Worm (Caenorhabditis elegans): ENCODE results near the gene vhp-1.

The vhp-1 gene

DNA sequence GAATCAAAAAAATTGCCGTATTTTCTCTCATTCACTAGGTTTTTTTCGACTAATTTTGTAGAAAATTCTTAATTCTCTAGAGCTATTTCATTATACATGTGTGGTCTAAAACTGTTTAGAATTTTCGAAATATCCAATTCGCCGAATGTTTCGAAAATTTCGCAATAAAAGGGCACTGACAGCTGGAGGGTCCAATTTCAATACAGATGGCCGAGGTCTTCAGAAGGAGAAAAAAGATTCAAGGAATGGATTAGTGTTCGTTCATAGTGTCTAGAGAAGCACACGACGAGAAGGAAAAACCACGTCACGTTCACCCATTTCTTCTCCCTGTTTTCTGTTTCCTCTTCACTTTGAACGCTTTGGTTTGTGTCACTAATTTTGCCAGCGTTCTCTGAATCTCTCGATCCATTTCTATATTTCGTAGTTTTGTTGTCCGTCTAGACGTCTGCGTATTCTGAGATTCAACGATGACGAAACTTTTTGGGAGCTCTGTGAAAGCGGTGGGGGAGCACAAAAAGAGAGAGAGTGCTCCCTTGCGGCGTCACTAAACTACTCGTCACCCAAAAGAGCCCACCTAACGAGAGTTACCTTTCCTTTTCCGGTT lies 3.0 kb downstream of the vhp-1 start:
- TF ChIP-seq hnd-1 (tag; optimal IDR thresholded peaks at IDR 0.05), result no peak
- TF ChIP-seq tbx-37 (GFP tag; conservative IDR thresholded peaks at IDR 0.05), result no peak
- no peak for TF ChIP-seq ama-1 (optimal IDR thresholded peaks at IDR 0.05)
- TF ChIP-seq B0310.2 (tag; optimal IDR thresholded peaks at IDR 0.05), result no peak
- no peak for TF ChIP-seq scrt-1 (GFP tag; IDR thresholded peaks at IDR 0.05)
- TF ChIP-seq ceh-13 (GFP tag; optimal IDR thresholded peaks at IDR 0.05), result no peak
- TF ChIP-seq hmbx-1 (tag; optimal IDR thresholded peaks at IDR 0.05), result no peak
- TF ChIP-seq tbx-11 (GFP tag; IDR thresholded peaks at IDR 0.05), result no peak
- TF ChIP-seq flt-1 (GFP tag; IDR thresholded peaks at IDR 0.05), result no peak
- TF ChIP-seq F13C5.2 (tag; optimal IDR thresholded peaks at IDR 0.05), result no peak

DNA sequence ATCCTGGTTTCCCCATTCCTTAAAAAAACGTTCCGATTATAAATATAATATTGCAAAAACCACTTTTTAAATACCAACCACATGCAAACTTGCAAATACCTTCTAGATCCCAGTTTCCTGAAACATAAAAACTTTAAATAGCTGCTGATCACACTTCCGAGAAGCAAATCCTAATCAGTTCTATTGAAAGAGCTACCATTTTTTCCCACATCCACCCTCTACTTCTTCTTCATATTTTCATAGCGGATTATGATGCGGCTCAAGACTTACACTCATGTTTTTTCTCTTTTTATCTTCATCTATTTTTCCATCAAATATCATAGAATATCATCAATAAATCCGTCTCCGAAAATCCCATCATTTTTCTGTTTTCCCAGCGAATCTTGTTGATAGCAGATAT lies 3.8 kb downstream of the vhp-1 start:
- TF ChIP-seq hmbx-1 (tag; optimal IDR thresholded peaks at IDR 0.05), result no peak

DNA sequence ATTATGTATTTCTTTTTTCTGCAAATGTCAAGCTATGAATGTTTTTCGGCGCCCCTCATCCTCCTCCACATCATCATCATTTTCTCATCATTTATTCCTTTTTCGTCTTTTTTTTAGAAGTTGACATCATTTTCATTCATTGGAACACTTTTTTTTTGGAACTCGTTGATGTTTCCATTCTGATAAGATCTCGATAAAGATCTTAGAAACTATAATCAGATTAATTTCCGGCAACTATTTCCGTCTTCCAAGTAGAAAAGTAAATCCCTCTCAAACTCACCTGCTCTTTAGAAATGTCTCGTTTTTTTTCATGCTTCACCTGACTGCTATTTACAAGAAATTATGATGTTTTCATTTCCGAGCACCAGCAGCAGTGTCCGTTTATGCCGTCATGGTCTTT lies 5.8 kb downstream of the vhp-1 start:
- TF ChIP-seq B0310.2 (tag; optimal IDR thresholded peaks at IDR 0.05) (no peak), ceh-13 (GFP tag; optimal IDR thresholded peaks at IDR 0.05) (no peak), hmg-4 (GFP tag; optimal IDR thresholded peaks at IDR 0.05) (no peak), aly-1 (tag; optimal IDR thresholded peaks at IDR 0.05) (no peak), flt-1 (GFP tag; IDR thresholded peaks at IDR 0.05) (no peak), pes-1 (GFP tag; IDR thresholded peaks at IDR 0.05) (no peak), ama-1 (optimal IDR thresholded peaks at IDR 0.05) (no peak)

DNA sequence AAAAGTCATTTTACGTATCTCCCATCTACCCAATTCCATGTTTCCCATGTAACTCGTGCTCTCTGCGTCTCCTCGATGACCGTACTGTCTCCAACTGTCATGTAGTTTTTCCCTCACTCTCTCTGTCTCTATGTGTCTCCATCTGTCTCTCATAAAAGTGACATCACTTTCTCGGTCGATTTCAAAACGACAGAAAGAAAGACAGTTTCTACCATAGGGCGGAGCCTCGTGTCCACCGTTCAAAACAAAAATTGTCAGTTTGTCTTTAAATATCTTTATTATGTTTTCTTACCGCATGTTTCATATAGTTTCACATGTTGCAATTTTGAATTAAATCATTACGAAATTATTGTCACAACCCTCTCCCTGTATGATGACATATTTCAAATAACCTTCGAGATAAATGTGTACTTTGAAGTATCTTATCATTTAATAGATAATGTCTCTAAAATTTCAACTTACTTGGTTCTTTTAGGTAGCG lies 7.2 kb downstream of the vhp-1 start:
- TF ChIP-seq tbx-37 (GFP tag; conservative IDR thresholded peaks at IDR 0.05) (no peak), F13C5.2 (tag; optimal IDR thresholded peaks at IDR 0.05) (peak; percentile 12)

DNA sequence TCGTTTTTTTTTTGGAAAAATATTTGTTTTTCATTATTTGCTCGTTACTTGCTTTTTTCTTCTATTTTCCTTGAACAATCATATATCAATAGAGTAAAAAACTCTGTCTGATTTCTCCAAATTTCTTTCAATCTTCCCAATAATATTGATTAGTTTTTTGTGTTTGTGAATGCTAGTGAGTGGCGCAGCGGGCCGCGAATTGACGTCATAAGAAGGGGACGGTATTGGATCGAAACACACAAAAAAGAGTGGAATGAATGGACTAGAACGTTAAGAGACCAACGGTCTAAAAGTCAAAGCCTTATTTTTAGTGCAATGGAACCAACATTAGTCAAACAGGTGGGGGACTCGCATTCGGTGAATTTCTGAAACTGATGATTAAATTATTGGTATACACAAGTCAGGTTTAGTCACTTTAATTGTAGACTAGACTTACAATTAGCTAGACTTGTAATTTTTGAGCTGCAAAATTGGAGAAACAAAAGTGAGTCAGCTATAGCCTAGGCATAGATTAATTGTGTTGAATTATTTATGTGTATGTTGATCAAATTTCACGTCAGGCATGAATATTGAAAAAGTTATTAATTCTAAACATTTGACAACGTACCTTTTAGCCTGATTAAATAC lies 8.7 kb downstream of the vhp-1 start:
- TF ChIP-seq tra-4 (tag; optimal IDR thresholded peaks at IDR 0.05), result no peak
- TF ChIP-seq F13C5.2 (tag; optimal IDR thresholded peaks at IDR 0.05), result no peak
- TF ChIP-seq tbx-37 (GFP tag; conservative IDR thresholded peaks at IDR 0.05), result no peak
- TF ChIP-seq hmbx-1 (tag; optimal IDR thresholded peaks at IDR 0.05), result no peak

DNA sequence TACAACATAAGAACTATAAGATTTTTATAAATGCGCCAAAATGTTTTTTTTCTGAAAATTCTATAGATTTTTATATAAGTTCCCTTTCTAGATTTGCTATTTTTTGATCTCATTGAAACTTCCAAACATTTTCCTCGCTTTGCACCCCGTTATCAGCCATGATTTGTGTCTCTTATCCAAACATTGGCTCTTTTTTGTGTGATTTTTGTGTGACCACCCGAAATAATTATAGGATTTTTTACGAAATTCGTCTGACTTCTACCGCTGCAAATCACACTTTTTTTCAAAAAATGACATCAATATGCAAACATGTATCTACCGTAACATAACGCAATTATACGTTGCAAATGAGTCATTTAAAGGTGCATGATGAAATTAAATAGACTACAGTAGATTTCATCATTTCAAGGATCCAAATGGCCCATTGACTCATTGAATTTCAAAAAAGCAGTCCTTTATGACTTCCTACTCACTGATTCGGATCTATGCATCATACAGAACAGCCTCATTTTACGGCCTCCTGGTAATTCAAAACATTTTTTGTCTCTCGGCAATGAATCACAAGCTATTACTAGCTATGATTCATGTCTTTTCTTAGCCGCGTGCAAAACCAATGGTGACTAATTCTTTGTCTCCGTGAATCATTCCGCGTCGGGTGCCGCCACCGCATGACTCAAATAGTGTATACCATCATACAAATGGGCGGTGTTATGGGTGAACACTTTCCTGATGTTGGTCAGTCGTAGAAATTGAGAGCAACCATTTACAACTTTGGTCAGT lies 9.5 kb downstream of the vhp-1 start:
- TF ChIP-seq hmg-4 (GFP tag; optimal IDR thresholded peaks at IDR 0.05), result no peak
- no peak for TF ChIP-seq hmbx-1 (tag; optimal IDR thresholded peaks at IDR 0.05)
- no peak for TF ChIP-seq pes-1 (GFP tag; IDR thresholded peaks at IDR 0.05)
- TF ChIP-seq ceh-36 (tag; optimal IDR thresholded peaks at IDR 0.05), result no peak
- no peak for TF ChIP-seq sea-1 (GFP tag; conservative IDR thresholded peaks at IDR 0.05)
- no peak for TF ChIP-seq B0310.2 (tag; optimal IDR thresholded peaks at IDR 0.05)
- TF ChIP-seq tra-4 (tag; optimal IDR thresholded peaks at IDR 0.05), result no peak

DNA sequence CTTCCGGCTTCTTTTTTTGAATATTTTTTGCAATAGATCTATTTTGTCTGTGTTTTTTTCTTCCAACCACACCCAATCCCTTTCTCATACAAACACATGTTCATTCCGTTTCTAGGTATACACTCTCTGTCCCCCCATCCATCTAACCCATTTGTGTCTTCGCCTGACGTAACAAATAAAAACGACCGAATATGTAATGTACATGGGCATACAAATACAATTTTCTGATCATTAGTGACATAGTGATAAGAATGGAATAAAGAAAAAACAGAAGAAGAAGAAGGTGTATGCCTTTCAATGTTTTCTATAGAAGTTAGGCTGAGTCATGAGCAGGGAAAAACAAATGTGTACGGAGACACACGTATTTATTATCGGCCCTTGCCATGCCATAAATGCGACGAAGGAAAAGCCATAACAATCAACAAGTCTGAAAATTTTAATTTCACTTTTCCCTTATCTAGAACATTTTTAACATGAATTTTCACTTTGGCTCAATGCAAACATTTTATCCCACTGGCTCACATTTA lies 10.7 kb downstream of the vhp-1 start:
- TF ChIP-seq tbx-37 (GFP tag; conservative IDR thresholded peaks at IDR 0.05), result no peak
- TF ChIP-seq scrt-1 (GFP tag; IDR thresholded peaks at IDR 0.05), result no peak
- TF ChIP-seq ceh-36 (tag; optimal IDR thresholded peaks at IDR 0.05), result no peak
- no peak for TF ChIP-seq tbx-11 (GFP tag; IDR thresholded peaks at IDR 0.05)
- no peak for TF ChIP-seq sea-1 (GFP tag; conservative IDR thresholded peaks at IDR 0.05)
- TF ChIP-seq hmg-4 (GFP tag; optimal IDR thresholded peaks at IDR 0.05), result no peak
- no peak for TF ChIP-seq hnd-1 (tag; optimal IDR thresholded peaks at IDR 0.05)
- TF ChIP-seq B0310.2 (tag; optimal IDR thresholded peaks at IDR 0.05), result no peak
- no peak for TF ChIP-seq flt-1 (GFP tag; IDR thresholded peaks at IDR 0.05)
- TF ChIP-seq hmbx-1 (tag; optimal IDR thresholded peaks at IDR 0.05), result no peak
- TF ChIP-seq pes-1 (GFP tag; IDR thresholded peaks at IDR 0.05), result no peak
- no peak for TF ChIP-seq ceh-13 (GFP tag; optimal IDR thresholded peaks at IDR 0.05)
- no peak for TF ChIP-seq ets-7 (tag; optimal IDR thresholded peaks at IDR 0.05)

DNA sequence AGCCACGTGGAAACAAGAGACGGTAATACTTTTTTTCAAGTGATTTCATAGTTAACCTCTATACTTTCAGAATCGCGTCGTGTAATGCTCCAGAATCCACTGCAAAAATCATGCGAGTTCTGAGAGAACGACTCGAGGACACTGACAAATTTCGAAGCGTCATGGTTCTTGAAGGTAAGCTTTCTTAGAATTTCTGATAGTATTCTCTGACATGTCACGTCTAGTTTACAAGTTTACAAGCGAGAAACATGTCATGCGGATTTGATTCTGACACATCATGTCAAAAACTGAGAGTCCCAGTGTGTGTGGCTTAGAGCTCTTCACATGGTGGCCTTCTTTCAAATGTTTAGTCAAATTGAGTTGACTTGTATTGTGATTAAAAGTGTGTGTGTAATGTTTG lies 11.6 kb downstream of the vhp-1 start:
- no peak for TF ChIP-seq tbx-37 (GFP tag; conservative IDR thresholded peaks at IDR 0.05)
- TF ChIP-seq hmbx-1 (tag; optimal IDR thresholded peaks at IDR 0.05), result no peak
- no peak for TF ChIP-seq ets-7 (tag; optimal IDR thresholded peaks at IDR 0.05)
- no peak for TF ChIP-seq flt-1 (GFP tag; IDR thresholded peaks at IDR 0.05)
- no peak for TF ChIP-seq F13C5.2 (tag; optimal IDR thresholded peaks at IDR 0.05)
- no peak for TF ChIP-seq hnd-1 (tag; optimal IDR thresholded peaks at IDR 0.05)
- no peak for TF ChIP-seq sea-1 (GFP tag; conservative IDR thresholded peaks at IDR 0.05)
- no peak for TF ChIP-seq ceh-36 (tag; optimal IDR thresholded peaks at IDR 0.05)
- TF ChIP-seq hmg-4 (GFP tag; optimal IDR thresholded peaks at IDR 0.05), result no peak

Measured in whole organism, early embryonic.